Fruit fly (Drosophila melanogaster) whole organism, embryonic: ENCODE measurements around the gene brm.

Experiments
- Ada2b ChIP-seq: fragments of 200-800 bp; sonication (Bioruptor generic); IDR thresholded peaks from 2 replicates; pipeline ENCODE4 v1.3.6; 2022; ENCODE audit warnings: missing biosample characterization, missing genetic modification characterization
- Atf3 ChIP-seq: fragments of 200-800 bp; sonication (Bioruptor generic); optimal IDR thresholded peaks from 3 replicates; lab custom pipeline; 2016; ENCODE audit warnings: missing biosample characterization, missing genetic modification characterization
- B-H2 ChIP-seq: fragments of 200-800 bp; sonication (Bioruptor generic); optimal IDR thresholded peaks from 2 replicates; lab custom pipeline; 2018; ENCODE audit warnings: missing biosample characterization, mild to moderate bottlenecking, missing genetic modification characterization
- CG10209 ChIP-seq: fragments of 200-800 bp; sonication (Bioruptor generic); optimal IDR thresholded peaks from 3 replicates; lab custom pipeline; 2017; ENCODE audit warnings: missing biosample characterization, mild to moderate bottlenecking, missing genetic modification characterization, missing genetic modification reagents
- CG10462 ChIP-seq: fragments of 200-800 bp; sonication (Bioruptor generic); optimal IDR thresholded peaks from 2 replicates; lab custom pipeline; 2016; ENCODE audit warnings: missing biosample characterization, missing genetic modification characterization
- CG10979 ChIP-seq: fragments of 200-800 bp; sonication (Bioruptor generic); optimal IDR thresholded peaks from 2 replicates; lab custom pipeline; 2018; ENCODE audit warnings: missing biosample characterization, mild to moderate bottlenecking, missing genetic modification characterization, moderate library complexity
- CG11695 ChIP-seq: fragments of 200-800 bp; sonication (Bioruptor generic); IDR thresholded peaks from 3 replicates; pipeline ENCODE4 v1.3.6; 2022; ENCODE audit warnings: missing biosample characterization, missing genetic modification characterization
- CG13123 ChIP-seq: fragments of 200-800 bp; sonication (Bioruptor generic); optimal IDR thresholded peaks from 2 replicates; lab custom pipeline; 2016; ENCODE audit warnings: missing biosample characterization, missing genetic modification characterization
- CG15073 ChIP-seq: fragments of 200-800 bp; sonication (Bioruptor generic); optimal IDR thresholded peaks from 2 replicates; lab custom pipeline; 2016; ENCODE audit warnings: missing biosample characterization, missing genetic modification characterization
- CG15514 ChIP-seq: fragments of 200-800 bp; sonication (Bioruptor generic); optimal IDR thresholded peaks from 3 replicates; lab custom pipeline; 2017; ENCODE audit warnings: missing biosample characterization, missing genetic modification characterization, mild to moderate bottlenecking, moderate library complexity, missing genetic modification reagents
- CG16813 ChIP-seq: fragments of 200-800 bp; sonication (Bioruptor generic); IDR thresholded peaks from 3 replicates; pipeline ENCODE4 v1.3.6; 2022; ENCODE audit warnings: missing biosample characterization, missing genetic modification characterization; ENCODE audit not compliant: partially characterized antibody
- CG2712 ChIP-seq: fragments of 200-800 bp; optimal IDR thresholded peaks from 3 replicates; lab custom pipeline; 2019; ENCODE audit warnings: missing biosample characterization, mild to moderate bottlenecking, missing genetic modification characterization, moderate library complexity
- CG2875 ChIP-seq: fragments of 200-800 bp; sonication (Bioruptor generic); optimal IDR thresholded peaks from 2 replicates; lab custom pipeline; 2017; ENCODE audit warnings: missing biosample characterization, mild to moderate bottlenecking, missing genetic modification characterization, missing genetic modification reagents
- CG3995 ChIP-seq: fragments of 200-800 bp; sonication (Bioruptor generic); optimal IDR thresholded peaks from 3 replicates; lab custom pipeline; 2016; ENCODE audit warnings: missing biosample characterization, missing genetic modification characterization
- CG4328 ChIP-seq: fragments of 200-800 bp; sonication (Bioruptor generic); optimal IDR thresholded peaks from 3 replicates; lab custom pipeline; 2017; ENCODE audit warnings: missing biosample characterization, missing genetic modification reagents, missing genetic modification characterization
- CG4617 ChIP-seq: fragments of 200-800 bp; sonication (Bioruptor generic); optimal IDR thresholded peaks from 3 replicates; lab custom pipeline; 2016; ENCODE audit warnings: missing biosample characterization, missing genetic modification characterization, borderline replicate concordance
- CG4820 ChIP-seq: fragments of 200-800 bp; sonication (Bioruptor generic); optimal IDR thresholded peaks from 3 replicates; lab custom pipeline; 2016; ENCODE audit warnings: missing biosample characterization, missing genetic modification characterization
- CG5245 ChIP-seq: fragments of 200-800 bp; sonication (Bioruptor generic); optimal IDR thresholded peaks from 3 replicates; lab custom pipeline; 2016; ENCODE audit warnings: missing biosample characterization, missing genetic modification characterization
- CG6272 ChIP-seq: fragments of 200-800 bp; sonication (Bioruptor generic); IDR thresholded peaks from 2 replicates; pipeline ENCODE4 v1.3.6; 2022; ENCODE audit warnings: missing biosample characterization, missing genetic modification characterization
- CG8089 ChIP-seq: fragments of 200-800 bp; sonication (Bioruptor generic); optimal IDR thresholded peaks from 3 replicates; lab custom pipeline; 2016; ENCODE audit warnings: missing biosample characterization, missing genetic modification characterization
- CG8765 ChIP-seq: fragments of 200-800 bp; sonication (Bioruptor generic); IDR thresholded peaks from 2 replicates; pipeline ENCODE4 v1.3.6; 2022; ENCODE audit warnings: missing biosample characterization, missing genetic modification characterization
- CG8944 ChIP-seq: fragments of 200-800 bp; sonication (Bioruptor generic); optimal IDR thresholded peaks from 3 replicates; lab custom pipeline; 2016; ENCODE audit warnings: missing biosample characterization, missing genetic modification characterization
- CoRest ChIP-seq: fragments of 200-800 bp; sonication (Bioruptor generic); optimal IDR thresholded peaks from 3 replicates; lab custom pipeline; 2018; ENCODE audit warnings: missing biosample characterization, mild to moderate bottlenecking, missing genetic modification characterization, moderate library complexity
- Dek ChIP-seq: fragments of 200-800 bp; sonication (Bioruptor generic); optimal IDR thresholded peaks from 3 replicates; lab custom pipeline; 2019; ENCODE audit warnings: missing biosample characterization, mild to moderate bottlenecking, missing genetic modification characterization, moderate library complexity
- HLH54F ChIP-seq: fragments of 200-800 bp; sonication (Bioruptor generic); optimal IDR thresholded peaks from 3 replicates; lab custom pipeline; 2016; ENCODE audit warnings: missing biosample characterization, missing genetic modification characterization
- Hand ChIP-seq: fragments of 200-800 bp; sonication (Bioruptor generic); optimal IDR thresholded peaks from 2 replicates; lab custom pipeline; 2017; ENCODE audit warnings: mild to moderate bottlenecking, missing biosample characterization, missing genetic modification reagents, missing genetic modification characterization
- HmgZ ChIP-seq: fragments of 200-800 bp; sonication (Bioruptor generic); optimal IDR thresholded peaks from 2 replicates; lab custom pipeline; 2018; ENCODE audit warnings: missing biosample characterization, mild to moderate bottlenecking, missing genetic modification characterization
- Mrtf ChIP-seq: fragments of 200-800 bp; sonication (Bioruptor generic); IDR thresholded peaks from 3 replicates; pipeline ENCODE4 v1.3.6; 2022; ENCODE audit warnings: missing biosample characterization, missing genetic modification characterization
- NK7.1 ChIP-seq: fragments of 200-800 bp; sonication (Bioruptor generic); optimal IDR thresholded peaks from 3 replicates; lab custom pipeline; 2016; ENCODE audit warnings: missing biosample characterization, missing genetic modification characterization
- Oli ChIP-seq: fragments of 200-800 bp; sonication (Bioruptor generic); optimal IDR thresholded peaks from 2 replicates; lab custom pipeline; 2018; ENCODE audit warnings: missing biosample characterization, mild to moderate bottlenecking, missing genetic modification characterization, moderate library complexity
- Sin3A ChIP-seq: fragments of >200 bp; optimal IDR thresholded peaks from 2 replicates; lab custom pipeline; 2018
- Vsx1 ChIP-seq: fragments of 200-800 bp; sonication (Bioruptor generic); optimal IDR thresholded peaks from 2 replicates; lab custom pipeline; 2017; ENCODE audit warnings: missing biosample characterization, mild to moderate bottlenecking, missing genetic modification characterization, missing genetic modification reagents
- ab ChIP-seq: fragments of 200-800 bp; sonication (Bioruptor generic); optimal IDR thresholded peaks from 2 replicates; lab custom pipeline; 2016; ENCODE audit warnings: missing biosample characterization, missing genetic modification characterization
- esg ChIP-seq: fragments of 200-800 bp; sonication (Bioruptor generic); conservative IDR thresholded peaks from 2 replicates; pipeline ENCODE4 v1.3.6; 2022; ENCODE audit warnings: missing biosample characterization, missing genetic modification characterization
- ewg ChIP-seq: fragments of 200-800 bp; sonication (Bioruptor generic); optimal IDR thresholded peaks from 3 replicates; lab custom pipeline; 2017; ENCODE audit warnings: mild to moderate bottlenecking, missing biosample characterization, missing genetic modification reagents, missing genetic modification characterization
- fu2 ChIP-seq: fragments of 200-800 bp; sonication (Bioruptor generic); optimal IDR thresholded peaks from 2 replicates; lab custom pipeline; 2016; ENCODE audit warnings: missing biosample characterization, missing genetic modification characterization
- gro ChIP-seq: fragments of 200-800 bp; sonication (Bioruptor generic); optimal IDR thresholded peaks from 2 replicates; lab custom pipeline; 2016; ENCODE audit warnings: missing biosample characterization, missing genetic modification characterization
- hb ChIP-seq: fragments of 200-800 bp; sonication (Bioruptor generic); IDR thresholded peaks from 3 replicates; pipeline ENCODE4 v1.3.6; 2022; ENCODE audit warnings: missing biosample characterization, missing genetic modification characterization; ENCODE audit not compliant: partially characterized antibody
- hth ChIP-seq: fragments of >200 bp; optimal IDR thresholded peaks from 2 replicates; lab custom pipeline; 2017; ENCODE audit warnings: inconsistent platforms
- insv ChIP-seq, 2 experiments: fragments of 200-800 bp; sonication (Bioruptor generic); optimal IDR thresholded peaks; 3 replicates each; lab custom pipeline; 2016 to 2018; ENCODE audit warnings: missing biosample characterization in 2 of 2, missing genetic modification characterization in 2 of 2
- inv ChIP-seq: fragments of 200-800 bp; sonication (Bioruptor generic); IDR thresholded peaks from 2 replicates; pipeline ENCODE4 v1.3.6; 2022; ENCODE audit warnings: missing biosample characterization, missing genetic modification characterization; ENCODE audit not compliant: partially characterized antibody
- jing ChIP-seq: fragments of 200-800 bp; sonication (Bioruptor generic); optimal IDR thresholded peaks from 2 replicates; lab custom pipeline; 2018; ENCODE audit warnings: missing biosample characterization, mild to moderate bottlenecking, missing genetic modification characterization
- lab ChIP-seq: fragments of 200-800 bp; sonication (Bioruptor generic); optimal IDR thresholded peaks from 3 replicates; lab custom pipeline; 2017; ENCODE audit warnings: missing biosample characterization, missing genetic modification characterization, mild to moderate bottlenecking, moderate library complexity, missing genetic modification reagents
- lilli ChIP-seq: fragments of 200-800 bp; sonication (Bioruptor generic); optimal IDR thresholded peaks from 3 replicates; lab custom pipeline; 2016; ENCODE audit warnings: missing biosample characterization, missing genetic modification characterization
- lola ChIP-seq, 3 experiments: fragments of >200 bp in 2 of 3; fragments of 200-800 bp in 1 of 3; sonication (Bioruptor generic) in 1 of 3; optimal IDR thresholded peaks; 2 replicates each; lab custom pipeline; 2017 to 2019; ENCODE audit warnings: missing biosample characterization in 3 of 3, missing genetic modification characterization in 3 of 3, mild to moderate bottlenecking in 1 of 3, moderate library complexity in 1 of 3
- prd ChIP-seq, 3 experiments: fragments of >200 bp in 2 of 3; fragments of 200-800 bp in 1 of 3; sonication (Bioruptor generic) in 1 of 3; optimal IDR thresholded peaks in 2 of 3; IDR thresholded peaks in 1 of 3; 2 replicates in 2 of 3; 3 replicates in 1 of 3; pipeline versions ENCODE4 v1.3.6 to Lab custom; 2017 to 2022; ENCODE audit warnings: missing biosample characterization in 1 of 3, missing genetic modification characterization in 1 of 3
- sr ChIP-seq: fragments of 200-800 bp; sonication (Bioruptor generic); IDR thresholded peaks from 3 replicates; pipeline ENCODE4 v1.3.6; 2022; ENCODE audit warnings: missing biosample characterization, missing genetic modification characterization
- toy ChIP-seq: fragments of 200-800 bp; sonication (Bioruptor generic); IDR thresholded peaks from 2 replicates; pipeline ENCODE4 v1.3.6; 2022; ENCODE audit warnings: missing biosample characterization, missing genetic modification characterization
- trh ChIP-seq: fragments of 200-800 bp; sonication (Bioruptor generic); optimal IDR thresholded peaks from 2 replicates; lab custom pipeline; 2016; ENCODE audit warnings: missing biosample characterization, missing genetic modification characterization
- wor ChIP-seq: fragments of 200-800 bp; sonication (Bioruptor generic); IDR thresholded peaks from 2 replicates; pipeline ENCODE4 v1.3.6; 2022; ENCODE audit warnings: missing biosample characterization, missing genetic modification characterization

The brm gene

dm6 chr3L:16001164-16001679, 18.6 kb upstream of the brm start (continued):
- TF ChIP-seq CoRest (tag; lab: Kevin White, UChicago) (peak; percentile 83), B-H2 (GFP tag; lab: Kevin White, UChicago) (peak; percentile 89), lab (GFP tag; lab: Kevin White, UChicago) (peak; percentile 90), Ada2b (GFP tag; lab: Robert Waterston, UW) (peak; percentile 68), trh (GFP tag; lab: Kevin White, UChicago) (no peak), jing (peak; percentile 45), ab (GFP tag; lab: Kevin White, UChicago) (peak; percentile 23), CG15073 (no peak), hb (GFP tag; lab: Robert Waterston, UW) (no peak), CG8944 (GFP tag; lab: Kevin White, UChicago) (peak; percentile 45), CG16813 (GFP tag; lab: Robert Waterston, UW) (no peak), CG15514 (GFP tag; lab: Kevin White, UChicago) (peak; percentile 72), fu2 (peak; percentile 80), Hand (GFP tag; lab: Kevin White, UChicago) (peak; percentile 91), esg (GFP tag; lab: Robert Waterston, UW) (peak; percentile 60; the same call in 1 of the 2 replicates), lola (GFP tag; optimal IDR thresholded peaks at IDR 0.05; lab: Kevin White, UChicago) (no peak), sr (GFP tag; lab: Robert Waterston, UW) (peak; percentile 97), CG5245 (GFP tag; lab: Kevin White, UChicago) (peak; percentile 34), CG11695 (peak; percentile 71; the same call in 2 of the 3 replicates), insv (GFP tag; optimal IDR thresholded peaks at IDR 0.05; lab: Kevin White, UChicago) (peak in 1 of 2 experiments; percentile 45), CG2875 (GFP tag; lab: Kevin White, UChicago) (peak; percentile 27), inv (GFP tag; lab: Robert Waterston, UW) (no peak), wor (GFP tag; lab: Robert Waterston, UW) (no peak), NK7.1 (GFP tag; lab: Kevin White, UChicago) (peak; percentile 72), HmgZ (tag; lab: Kevin White, UChicago) (peak; percentile 83), CG10979 (tag; lab: Kevin White, UChicago) (peak; percentile 10), CG8765 (GFP tag; lab: Robert Waterston, UW) (no peak), hth (lab: Kevin White, UChicago) (no peak), CG3995 (peak; percentile 50), Vsx1 (peak; percentile 52), CG8089 (peak; percentile 7), prd (optimal IDR thresholded peaks at IDR 0.05; lab: Kevin White, UChicago) (no peak), prd (GFP tag; IDR thresholded peaks at IDR 0.05; lab: Robert Waterston, UW) (peak; percentile 61), gro (GFP tag; lab: Kevin White, UChicago) (peak; percentile 90), toy (GFP tag; lab: Robert Waterston, UW) (0 out of 2 replicates have a peak, but pooled peaks have one; percentile 9), Mrtf (no peak; the same call in 2 of the 3 replicates), Sin3A (lab: Kevin White, UChicago) (no peak), lilli (GFP tag; lab: Kevin White, UChicago) (peak; percentile 91), CG10462 (GFP tag; lab: Kevin White, UChicago) (no peak), HLH54F (peak; percentile 86), CG6272 (GFP tag; lab: Robert Waterston, UW) (no peak), CG4328 (peak; percentile 67), CG10209 (peak; percentile 78), Atf3 (peak; percentile 37), CG13123 (GFP tag; lab: Kevin White, UChicago) (no peak), CG2712 (tag; lab: Kevin White, UChicago) (peak; percentile 68), Oli (tag; lab: Kevin White, UChicago) (peak; percentile 81), CG4617 (GFP tag; lab: Kevin White, UChicago) (peak; percentile 3), Dek (tag; lab: Kevin White, UChicago) (peak; percentile 88), CG4820 (peak; percentile 36), ewg (GFP tag; lab: Kevin White, UChicago) (peak; percentile 40)
